Worm (Caenorhabditis elegans) whole organism, L2 larva: ENCODE results near the gene sre-6.

ENCODE experiments used
- C34F6.9 ChIP-seq: fragments of 150-350 bp; optimal IDR thresholded peaks from 2 replicates; lab custom pipeline; 2014; ENCODE audit warnings: missing biosample characterization, missing genetic modification characterization
- F13H6.1 ChIP-seq: sonication (generic microtip); optimal IDR thresholded peaks from 2 replicates; lab custom pipeline; 2016; ENCODE audit warnings: missing genetic modification characterization, missing compliant biosample characterization
- R02D3.7 ChIP-seq: fragments of 150-350 bp; optimal IDR thresholded peaks from 2 replicates; lab custom pipeline; 2014; ENCODE audit warnings: missing biosample characterization, missing genetic modification characterization
- Y55F3AM.14 ChIP-seq: fragments of 200-800 bp; sonication (Bioruptor generic); optimal IDR thresholded peaks from 2 replicates; lab custom pipeline; 2018; ENCODE audit warnings: mild to moderate bottlenecking, missing genetic modification characterization, missing compliant biosample characterization
- alr-1 ChIP-seq: fragments of 150-350 bp; optimal IDR thresholded peaks from 2 replicates; lab custom pipeline; 2014; ENCODE audit warnings: missing biosample characterization, missing genetic modification characterization
- aly-2 ChIP-seq: fragments of 150-350 bp; optimal IDR thresholded peaks from 2 replicates; lab custom pipeline; 2014; ENCODE audit warnings: missing biosample characterization, missing genetic modification characterization
- ama-1 ChIP-seq: fragments of 150-350 bp; optimal IDR thresholded peaks from 2 replicates; lab custom pipeline; 2018; ENCODE audit warnings: inconsistent platforms
- blmp-1 ChIP-seq: sonication (generic microtip); optimal IDR thresholded peaks from 2 replicates; lab custom pipeline; 2017; ENCODE audit warnings: missing genetic modification characterization, mild to moderate bottlenecking, missing compliant biosample characterization, antibody characterized with exemption, moderate library complexity; ENCODE audit not compliant: insufficient read depth
- ceh-16 ChIP-seq: fragments of 150-350 bp; optimal IDR thresholded peaks from 2 replicates; lab custom pipeline; 2014; ENCODE audit warnings: missing biosample characterization, missing genetic modification characterization
- ceh-82 ChIP-seq: fragments of 150-350 bp; optimal IDR thresholded peaks from 2 replicates; lab custom pipeline; 2014; ENCODE audit warnings: missing biosample characterization, missing genetic modification characterization
- crh-2 ChIP-seq: sonication (generic microtip); optimal IDR thresholded peaks from 2 replicates; lab custom pipeline; 2017; ENCODE audit warnings: missing biosample characterization, missing genetic modification characterization
- dmd-4 ChIP-seq: sonication (generic microtip); optimal IDR thresholded peaks from 2 replicates; lab custom pipeline; 2017; ENCODE audit warnings: missing biosample characterization, missing genetic modification characterization
- elt-1 ChIP-seq: fragments of 150-350 bp; optimal IDR thresholded peaks from 2 replicates; lab custom pipeline; 2014; ENCODE audit warnings: missing biosample characterization, missing genetic modification characterization
- elt-3 ChIP-seq: sonication (generic microtip); optimal IDR thresholded peaks from 2 replicates; lab custom pipeline; 2017; ENCODE audit warnings: missing biosample characterization, missing genetic modification characterization
- fos-1 ChIP-seq: fragments of 150-350 bp; optimal IDR thresholded peaks from 2 replicates; lab custom pipeline; 2014; ENCODE audit warnings: missing biosample characterization, missing genetic modification characterization
- gmeb-1 ChIP-seq: fragments of 150-350 bp; optimal IDR thresholded peaks from 2 replicates; lab custom pipeline; 2014; ENCODE audit warnings: missing biosample characterization, missing genetic modification characterization
- lin-11 ChIP-seq: fragments of 150-350 bp; sonication (generic microtip); optimal IDR thresholded peaks from 2 replicates; lab custom pipeline; 2014; ENCODE audit warnings: missing biosample characterization, missing genetic modification characterization, inconsistent platforms, mixed read lengths
- lin-13 ChIP-seq: fragments of 150-350 bp; optimal IDR thresholded peaks from 2 replicates; lab custom pipeline; 2014; ENCODE audit warnings: missing biosample characterization, missing genetic modification reagents, missing genetic modification characterization
- lin-39 ChIP-seq: fragments of 150-350 bp; optimal IDR thresholded peaks from 2 replicates; lab custom pipeline; 2014; ENCODE audit warnings: missing biosample characterization, missing genetic modification reagents, missing genetic modification characterization
- mbf-1 ChIP-seq: sonication (generic microtip); optimal IDR thresholded peaks from 2 replicates; lab custom pipeline; 2017; ENCODE audit warnings: missing biosample characterization, missing genetic modification characterization
- mdl-1 ChIP-seq, 2 experiments: fragments of 150-350 bp in 1 of 2; sonication (generic microtip) in 1 of 2; optimal IDR thresholded peaks; 2 replicates each; lab custom pipeline; 2017; ENCODE audit warnings: missing biosample characterization in 2 of 2, missing genetic modification characterization in 2 of 2
- nhr-10 ChIP-seq: sonication (generic microtip); optimal IDR thresholded peaks from 2 replicates; lab custom pipeline; 2017; ENCODE audit warnings: missing biosample characterization, missing genetic modification characterization
- nhr-129 ChIP-seq: fragments of 150-350 bp; optimal IDR thresholded peaks from 2 replicates; lab custom pipeline; 2014; ENCODE audit warnings: missing biosample characterization, missing genetic modification characterization
- nhr-21 ChIP-seq: fragments of 150-350 bp; optimal IDR thresholded peaks from 2 replicates; lab custom pipeline; 2014; ENCODE audit warnings: missing biosample characterization, missing genetic modification characterization
- nhr-25 ChIP-seq: fragments of 150-350 bp; sonication (generic microtip); optimal IDR thresholded peaks from 3 replicates; lab custom pipeline; 2014; ENCODE audit warnings: missing biosample characterization, missing genetic modification characterization
- peb-1 ChIP-seq: fragments of 150-350 bp; optimal IDR thresholded peaks from 2 replicates; lab custom pipeline; 2014; ENCODE audit warnings: missing biosample characterization, missing genetic modification characterization
- skn-1 ChIP-seq: sonication (generic microtip); optimal IDR thresholded peaks from 2 replicates; lab custom pipeline; 2017; ENCODE audit warnings: missing biosample characterization, missing genetic modification characterization
- sma-3 ChIP-seq: sonication (generic microtip); optimal IDR thresholded peaks from 2 replicates; lab custom pipeline; 2016; ENCODE audit warnings: missing genetic modification reagents, missing genetic modification characterization, missing compliant biosample characterization
- sma-9 ChIP-seq, 2 experiments: fragments of 150-350 bp in 1 of 2; sonication (generic microtip) in 1 of 2; optimal IDR thresholded peaks; 2 replicates each; lab custom pipeline; 2014 to 2016; ENCODE audit warnings: missing genetic modification characterization in 2 of 2, mild to moderate bottlenecking in 1 of 2, missing biosample characterization in 1 of 2, missing compliant biosample characterization in 1 of 2, missing genetic modification reagents in 1 of 2, moderate library complexity in 1 of 2
- snpc-4 ChIP-seq: fragments of 150-350 bp; optimal IDR thresholded peaks from 2 replicates; lab custom pipeline; 2014; ENCODE audit warnings: missing biosample characterization, missing genetic modification characterization
- unc-39 ChIP-seq: fragments of 150-350 bp; optimal IDR thresholded peaks from 2 replicates; lab custom pipeline; 2014; ENCODE audit warnings: missing biosample characterization, missing genetic modification characterization
- unc-55 ChIP-seq: fragments of 150-350 bp; sonication (generic microtip); optimal IDR thresholded peaks from 3 replicates; lab custom pipeline; 2014; ENCODE audit warnings: missing biosample characterization, missing genetic modification reagents, missing genetic modification characterization
- unc-62 ChIP-seq: fragments of 150-350 bp; optimal IDR thresholded peaks from 2 replicates; lab custom pipeline; 2014; ENCODE audit warnings: missing biosample characterization, missing genetic modification reagents, missing genetic modification characterization
- zag-1 ChIP-seq: fragments of 150-350 bp; optimal IDR thresholded peaks from 2 replicates; lab custom pipeline; 2014; ENCODE audit warnings: missing biosample characterization, missing genetic modification characterization
- ztf-1 ChIP-seq: fragments of 200-800 bp; sonication (Bioruptor generic); conservative IDR thresholded peaks from 2 replicates; pipeline ENCODE4 v1.3.6; 2022; ENCODE audit warnings: missing genetic modification characterization, missing compliant biosample characterization
- ztf-11 ChIP-seq: sonication (generic microtip); optimal IDR thresholded peaks from 2 replicates; lab custom pipeline; 2017; ENCODE audit warnings: missing biosample characterization, missing genetic modification characterization

sre-6 gene

ce11 chrV:10798090-10798489, 35.5 kb upstream of the sre-6 start, which contains the start of gene srh-184:
Gene srh-184, minus strand, starts transcription at chrV:10798190.
- TF ChIP-seq nhr-25 (tag; lab: Kevin White, UChicago) = no peak
- TF ChIP-seq mdl-1 (tag; optimal IDR thresholded peaks at IDR 0.05; lab: Kevin White, UChicago) = no peak
- no peak for TF ChIP-seq aly-2 (tag; lab: Kevin White, UChicago)
- TF ChIP-seq lin-13 = no peak
- no peak for TF ChIP-seq F13H6.1 (tag; lab: Kevin White, UChicago)
- no peak for TF ChIP-seq C34F6.9
- TF ChIP-seq sma-3 = no peak
- TF ChIP-seq unc-39 = no peak
- TF ChIP-seq crh-2 (tag; lab: Kevin White, UChicago) = no peak
- no peak for TF ChIP-seq elt-1 (tag; lab: Kevin White, UChicago)
- TF ChIP-seq Y55F3AM.14 (GFP tag; lab: Kevin White, UChicago) = no peak
- TF ChIP-seq ceh-82 (tag; lab: Kevin White, UChicago) = no peak
- TF ChIP-seq sma-9 (GFP tag; optimal IDR thresholded peaks at IDR 0.05; lab: Kevin White, UChicago) = no peak
- TF ChIP-seq sma-9 (tag; optimal IDR thresholded peaks at IDR 0.05; lab: Kevin White, UChicago) = no peak
- no peak for TF ChIP-seq elt-3
- TF ChIP-seq skn-1 (tag; lab: Kevin White, UChicago) = no peak
- TF ChIP-seq ztf-11 (tag; lab: Kevin White, UChicago) = no peak
- TF ChIP-seq, all 48 proteins: peak for 0

- TF ChIP-seq F13H6.1 (tag; lab: Kevin White, UChicago) = no peak
- TF ChIP-seq alr-1 = no peak
- no peak for TF ChIP-seq nhr-10 (tag; lab: Kevin White, UChicago)
- TF ChIP-seq lin-13 = no peak
- TF ChIP-seq ztf-1 (GFP tag; lab: Robert Waterston, UW) = no peak
- no peak for TF ChIP-seq nhr-21 (tag; lab: Kevin White, UChicago)
- TF ChIP-seq mbf-1 = no peak
- no peak for TF ChIP-seq unc-39
- TF ChIP-seq peb-1 (tag; lab: Kevin White, UChicago) = no peak
- TF ChIP-seq ceh-82 (tag; lab: Kevin White, UChicago) = no peak
- TF ChIP-seq nhr-25 (tag; lab: Kevin White, UChicago) = no peak
- TF ChIP-seq blmp-1 (tag; lab: Kevin White, UChicago) = no peak
Observed at ce11 chrV:10795494-10795893, 32.9 kb upstream of the sre-6 start, which contains the start of gene D1054.19. Gene D1054.19, plus strand, starts transcription at chrV:10795794.

ce11 chrV:10794463-10794862, 31.9 kb upstream of the sre-6 start:
- TF ChIP-seq alr-1 = no peak

ce11 chrV:10793498-10793897, 30.9 kb upstream of the sre-6 start, which contains the start of gene ule-3:
Gene ule-3, plus strand, starts transcription at chrV:10793798.
- TF ChIP-seq R02D3.7 (tag; lab: Kevin White, UChicago) = no peak
- no peak for TF ChIP-seq blmp-1 (tag; lab: Kevin White, UChicago)
- no peak for TF ChIP-seq crh-2 (tag; lab: Kevin White, UChicago)
- no peak for TF ChIP-seq elt-3
- no peak for TF ChIP-seq ztf-1 (GFP tag; lab: Robert Waterston, UW)
- TF ChIP-seq sma-3 = no peak
- TF ChIP-seq nhr-129 (tag; lab: Kevin White, UChicago) = no peak
- TF ChIP-seq C34F6.9 = no peak
- TF ChIP-seq peb-1 (tag; lab: Kevin White, UChicago) = no peak
- no peak for TF ChIP-seq snpc-4 (tag; lab: Kevin White, UChicago)
- no peak for TF ChIP-seq unc-62 (GFP tag; lab: Kevin White, UChicago)
- TF ChIP-seq sma-9 (GFP tag; optimal IDR thresholded peaks at IDR 0.05; lab: Kevin White, UChicago) = no peak
- no peak for TF ChIP-seq sma-9 (tag; optimal IDR thresholded peaks at IDR 0.05; lab: Kevin White, UChicago)
- no peak for TF ChIP-seq dmd-4
- no peak for TF ChIP-seq nhr-25 (tag; lab: Kevin White, UChicago)

ce11 chrV:10792775-10793174, 30.2 kb upstream of the sre-6 start, which contains the start of gene D1054.10:
Gene D1054.10, minus strand, starts transcription at chrV:10792875.
- TF ChIP-seq lin-13 (no peak), fos-1 (tag; lab: Kevin White, UChicago) (no peak), lin-11 (no peak), ceh-16 (tag; lab: Kevin White, UChicago) (no peak), unc-55 (GFP tag; lab: Kevin White, UChicago) (no peak), nhr-25 (tag; lab: Kevin White, UChicago) (no peak), ama-1 (no peak), lin-39 (tag; lab: Kevin White, UChicago) (no peak), elt-1 (tag; lab: Kevin White, UChicago) (no peak), skn-1 (tag; lab: Kevin White, UChicago) (no peak), zag-1 (tag; lab: Kevin White, UChicago) (no peak), gmeb-1 (no peak)
- TF ChIP-seq, all 48 proteins: peak for 0
